Worm (Caenorhabditis elegans): ENCODE results near the gene sfxn-2.

- TF ChIP-seq snpc-1.1 (tag; optimal IDR thresholded peaks at IDR 0.05; ENCODE audit: insufficient read depth) (no peak), nhr-80 (tag; optimal IDR thresholded peaks at IDR 0.05) (no peak), K11D2.4 (GFP tag; IDR thresholded peaks at IDR 0.05) (no peak), madf-3 (GFP tag; IDR thresholded peaks at IDR 0.05) (no peak), C17E4.6 (GFP tag; IDR thresholded peaks at IDR 0.05) (no peak), F55B11.4 (tag; optimal IDR thresholded peaks at IDR 0.05; ENCODE audit: borderline replicate concordance, insufficient read depth) (no peak)
Observed at ce11 chrX:7965449-7965848, 7.3 kb upstream of the sfxn-2 start.
